Worm (Caenorhabditis elegans): Measurements from ENCODE around the gene mat-3.

ce11 chrIII:439926-440325 lies 35.3 kb upstream of the mat-3 start, which contains the start of gene affl-1:
- no peak for TF ChIP-seq daf-12 (tag; optimal IDR thresholded peaks at IDR 0.05)
- no peak for TF ChIP-seq nhr-12 (tag; optimal IDR thresholded peaks at IDR 0.05)
- no peak for TF ChIP-seq ztf-11 (tag; optimal IDR thresholded peaks at IDR 0.05)
- TF ChIP-seq unc-62 (GFP tag; optimal IDR thresholded peaks at IDR 0.05), result no peak
- TF ChIP-seq pqm-1 (tag; optimal IDR thresholded peaks at IDR 0.05), result no peak
- no peak for TF ChIP-seq egl-27 (tag; optimal IDR thresholded peaks at IDR 0.05)
- no peak for TF ChIP-seq eor-1 (tag; optimal IDR thresholded peaks at IDR 0.05)
- no peak for TF ChIP-seq lin-15B (tag; optimal IDR thresholded peaks at IDR 0.05)
- TF ChIP-seq nhr-76 (tag; optimal IDR thresholded peaks at IDR 0.05), result no peak
- no peak for TF ChIP-seq mdl-1 (tag; optimal IDR thresholded peaks at IDR 0.05)
- no peak for TF ChIP-seq ceh-82 (tag; optimal IDR thresholded peaks at IDR 0.05)
- no peak for TF ChIP-seq unc-39 (tag; optimal IDR thresholded peaks at IDR 0.05)

All from whole organism, L3 larva.